Worm (Caenorhabditis elegans) whole organism, L2 larva: ENCODE measurements around the gene T27D12.1.

Experiments used
- ZK546.5 ChIP-seq: sonication (generic microtip); optimal IDR thresholded peaks from 2 replicates; lab custom pipeline; 2017; ENCODE audit warnings: missing biosample characterization, missing genetic modification characterization
- ceh-16 ChIP-seq: fragments of 150-350 bp; optimal IDR thresholded peaks from 2 replicates; lab custom pipeline; 2014; ENCODE audit warnings: missing biosample characterization, missing genetic modification characterization
- crh-2 ChIP-seq: sonication (generic microtip); optimal IDR thresholded peaks from 2 replicates; lab custom pipeline; 2017; ENCODE audit warnings: missing biosample characterization, missing genetic modification characterization
- dmd-4 ChIP-seq: sonication (generic microtip); optimal IDR thresholded peaks from 2 replicates; lab custom pipeline; 2017; ENCODE audit warnings: missing biosample characterization, missing genetic modification characterization
- lin-13 ChIP-seq: fragments of 150-350 bp; optimal IDR thresholded peaks from 2 replicates; lab custom pipeline; 2014; ENCODE audit warnings: missing biosample characterization, missing genetic modification reagents, missing genetic modification characterization
- lin-39 ChIP-seq: fragments of 150-350 bp; optimal IDR thresholded peaks from 2 replicates; lab custom pipeline; 2014; ENCODE audit warnings: missing biosample characterization, missing genetic modification reagents, missing genetic modification characterization
- mdl-1 ChIP-seq, 2 experiments: fragments of 150-350 bp in 1 of 2; sonication (generic microtip) in 1 of 2; optimal IDR thresholded peaks; 2 replicates each; lab custom pipeline; 2017; ENCODE audit warnings: missing biosample characterization in 2 of 2, missing genetic modification characterization in 2 of 2
- nhr-77 ChIP-seq: fragments of 150-350 bp; optimal IDR thresholded peaks from 2 replicates; lab custom pipeline; 2014; ENCODE audit warnings: missing biosample characterization, missing genetic modification characterization
- sma-9 ChIP-seq, 2 experiments: fragments of 150-350 bp in 1 of 2; sonication (generic microtip) in 1 of 2; optimal IDR thresholded peaks; 2 replicates each; lab custom pipeline; 2014 to 2016; ENCODE audit warnings: missing genetic modification characterization in 2 of 2, mild to moderate bottlenecking in 1 of 2, missing biosample characterization in 1 of 2, missing compliant biosample characterization in 1 of 2, missing genetic modification reagents in 1 of 2, moderate library complexity in 1 of 2
- unc-39 ChIP-seq: fragments of 150-350 bp; optimal IDR thresholded peaks from 2 replicates; lab custom pipeline; 2014; ENCODE audit warnings: missing biosample characterization, missing genetic modification characterization
- unc-62 ChIP-seq: fragments of 150-350 bp; optimal IDR thresholded peaks from 2 replicates; lab custom pipeline; 2014; ENCODE audit warnings: missing biosample characterization, missing genetic modification reagents, missing genetic modification characterization
- ztf-11 ChIP-seq: sonication (generic microtip); optimal IDR thresholded peaks from 2 replicates; lab custom pipeline; 2017; ENCODE audit warnings: missing biosample characterization, missing genetic modification characterization
- ztf-4 ChIP-seq: fragments of 150-350 bp; optimal IDR thresholded peaks from 2 replicates; lab custom pipeline; 2014; ENCODE audit warnings: missing biosample characterization, missing genetic modification characterization

- TF ChIP-seq crh-2 (tag; lab: Kevin White, UChicago) (no peak), unc-39 (tag; lab: Kevin White, UChicago) (no peak), ZK546.5 (tag; lab: Kevin White, UChicago) (no peak), dmd-4 (tag; lab: Kevin White, UChicago) (no peak), ztf-4 (tag; lab: Kevin White, UChicago) (no peak), unc-62 (no peak), sma-9 (GFP tag; optimal IDR thresholded peaks at IDR 0.05; lab: Kevin White, UChicago) (no peak), sma-9 (tag; optimal IDR thresholded peaks at IDR 0.05; lab: Kevin White, UChicago) (no peak), ztf-11 (no peak), ceh-16 (no peak), lin-13 (GFP tag; lab: Kevin White, UChicago) (no peak), mdl-1 (tag; optimal IDR thresholded peaks at IDR 0.05; lab: Kevin White, UChicago) (no peak), nhr-77 (no peak), lin-39 (tag; lab: Kevin White, UChicago) (no peak)
Observed at ce11 chrII:11842317-11842716, at the start of gene T27D12.1.
